Worm (Caenorhabditis elegans) whole organism, mixed stage, embryonic: ENCODE results near the gene srx-133.

ENCODE experiments used
- blmp-1 ChIP-seq: fragments of 150-350 bp; optimal IDR thresholded peaks from 2 replicates; lab custom pipeline; 2014; ENCODE audit warnings: missing biosample characterization, missing genetic modification characterization
- ces-1 ChIP-seq: fragments of 150-350 bp; optimal IDR thresholded peaks from 2 replicates; lab custom pipeline; 2014; ENCODE audit warnings: missing biosample characterization, missing genetic modification reagents, missing genetic modification characterization
- elt-1 ChIP-seq: sonication (generic microtip); optimal IDR thresholded peaks from 2 replicates; lab custom pipeline; 2017; ENCODE audit warnings: missing genetic modification characterization, mild to moderate bottlenecking, missing compliant biosample characterization, antibody characterized with exemption, moderate library complexity, borderline replicate concordance; ENCODE audit not compliant: insufficient read depth
- ham-2 ChIP-seq: fragments of 200-800 bp; sonication (Bioruptor generic); optimal IDR thresholded peaks from 2 replicates; lab custom pipeline; 2018; ENCODE audit warnings: mild to moderate bottlenecking, missing genetic modification characterization, missing compliant biosample characterization
- hlh-1 ChIP-seq: fragments of 150-350 bp; optimal IDR thresholded peaks from 2 replicates; lab custom pipeline; 2014; ENCODE audit warnings: missing biosample characterization, missing genetic modification reagents, missing genetic modification characterization
- mep-1 ChIP-seq: fragments of 150-350 bp; optimal IDR thresholded peaks from 2 replicates; lab custom pipeline; 2017; ENCODE audit warnings: missing biosample characterization, missing genetic modification reagents, missing genetic modification characterization, inconsistent platforms
- nhr-237 ChIP-seq: fragments of 150-350 bp; optimal IDR thresholded peaks from 2 replicates; lab custom pipeline; 2014; ENCODE audit warnings: missing biosample characterization, missing genetic modification characterization
- nhr-28 ChIP-seq: fragments of 150-350 bp; optimal IDR thresholded peaks from 2 replicates; lab custom pipeline; 2014; ENCODE audit warnings: missing biosample characterization, missing genetic modification characterization
- pha-4 ChIP-seq: fragments of 150-350 bp; optimal IDR thresholded peaks from 2 replicates; lab custom pipeline; 2018; ENCODE audit warnings: missing biosample characterization, missing genetic modification reagents, missing genetic modification characterization
- snpc-4 ChIP-seq: fragments of 150-350 bp; optimal IDR thresholded peaks from 2 replicates; lab custom pipeline; 2014; ENCODE audit warnings: missing biosample characterization, missing genetic modification characterization

DNA sequence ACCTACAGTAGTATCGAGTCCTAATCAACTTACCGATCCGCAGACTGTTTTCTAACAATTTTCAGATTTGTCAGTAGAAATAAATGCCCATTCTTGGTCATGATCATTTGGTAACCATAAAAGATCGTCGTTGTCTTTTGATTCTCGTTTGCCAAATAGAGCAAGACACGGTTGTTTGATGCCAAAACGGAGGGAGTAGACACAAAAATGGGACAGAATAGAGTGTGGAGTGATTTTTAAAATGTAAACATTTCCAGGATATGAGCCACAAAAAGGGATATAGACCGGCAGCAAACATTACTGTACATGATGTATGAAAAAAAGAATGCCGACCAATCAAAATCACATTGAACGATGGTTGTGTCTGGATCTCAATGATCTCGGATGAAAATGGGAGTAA, 31.6 kb upstream of the srx-133 start, which contains the start of gene F55B12.2:
- TF ChIP-seq ces-1 (GFP tag; lab: Kevin White, UChicago) (no peak), hlh-1 (tag; lab: Kevin White, UChicago) (no peak), snpc-4 (no peak), nhr-237 (tag; lab: Kevin White, UChicago) (no peak), mep-1 (tag; lab: Kevin White, UChicago) (no peak), elt-1 (tag; lab: Kevin White, UChicago) (no peak), nhr-28 (no peak), blmp-1 (tag; lab: Kevin White, UChicago) (no peak), pha-4 (tag; lab: Kevin White, UChicago) (no peak), ham-2 (GFP tag; lab: Kevin White, UChicago) (no peak)
